Worm (Caenorhabditis elegans): Measurements from ENCODE around the gene cyp-14A3.

The cyp-14A3 gene

ce11 chrX:13311641-13312423 is 37.8 kb upstream of the cyp-14A3 start, which contains the start of gene F46G10.1:
F46G10.1 (minus strand) TSS chrX:13311755.
- no peak for TF ChIP-seq ceh-43 (GFP tag; optimal IDR thresholded peaks at IDR 0.05)
- no peak for TF ChIP-seq mls-2 (tag; optimal IDR thresholded peaks at IDR 0.05)
- TF ChIP-seq pha-4 (tag; optimal IDR thresholded peaks at IDR 0.05) = no peak
- no peak for TF ChIP-seq nhr-2 (tag; optimal IDR thresholded peaks at IDR 0.05)
- no peak for TF ChIP-seq lin-13 (tag; optimal IDR thresholded peaks at IDR 0.05)
- TF ChIP-seq blmp-1 (tag; optimal IDR thresholded peaks at IDR 0.05) = no peak
- TF ChIP-seq tbx-8 (GFP tag; optimal IDR thresholded peaks at IDR 0.05) = no peak
- no peak for TF ChIP-seq ces-1 (GFP tag; optimal IDR thresholded peaks at IDR 0.05)

ce11 chrX:13310763-13311162 is 36.8 kb upstream of the cyp-14A3 start:
- TF ChIP-seq M03D4.4 (tag; optimal IDR thresholded peaks at IDR 0.05) = no peak
- no peak for TF ChIP-seq sptf-1 (tag; optimal IDR thresholded peaks at IDR 0.05)

DNA sequence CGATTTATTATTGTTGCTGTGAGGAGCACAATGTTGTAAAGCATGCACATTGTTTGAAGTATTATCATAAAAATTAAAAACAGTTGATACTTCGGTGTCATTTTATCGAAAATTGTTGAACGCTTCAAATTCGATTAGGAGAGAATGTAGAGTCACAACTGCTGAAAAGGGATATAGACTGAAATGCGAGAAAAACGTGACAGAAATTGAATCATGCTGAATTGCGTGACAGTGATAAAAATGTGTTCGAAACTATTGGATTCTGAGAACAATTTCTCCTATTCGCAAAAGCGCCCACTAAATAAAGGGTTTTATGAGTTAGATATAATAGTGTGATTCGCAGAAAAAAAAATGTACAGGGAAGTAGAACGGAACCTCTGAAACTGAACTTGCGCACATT is 34.7 kb upstream of the cyp-14A3 start, which contains the start of gene srxa-8:
srxa-8 (minus strand) TSS at position 101 of the 400 bp plus-strand sequence.
- TF ChIP-seq drap-1 (GFP tag; optimal IDR thresholded peaks at IDR 0.05) (no peak), nhr-28 (tag; optimal IDR thresholded peaks at IDR 0.05) (no peak), flh-1 (GFP tag; optimal IDR thresholded peaks at IDR 0.05) (no peak), sptf-1 (tag; optimal IDR thresholded peaks at IDR 0.05) (no peak), unc-62 (GFP tag; optimal IDR thresholded peaks at IDR 0.05) (no peak)

DNA sequence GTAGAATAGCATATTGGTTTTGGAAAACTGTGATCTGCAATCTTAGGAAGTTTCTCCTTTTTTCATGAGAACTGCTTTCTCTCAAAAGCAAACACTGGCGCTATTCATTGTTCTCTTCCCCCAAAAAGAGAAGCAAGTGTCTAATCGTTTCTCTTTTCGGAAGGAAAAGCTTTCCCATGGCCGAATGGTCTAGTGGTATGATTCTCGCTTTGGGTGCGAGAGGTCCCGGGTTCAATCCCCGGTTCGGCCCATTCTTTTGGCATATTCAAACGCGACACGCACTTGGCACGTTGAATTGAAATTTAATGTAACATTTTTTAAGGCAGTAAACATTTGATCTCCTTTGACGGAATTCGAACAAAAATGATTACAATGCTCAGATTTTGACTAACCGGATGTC is 33.9 kb upstream of the cyp-14A3 start:
- TF ChIP-seq nhr-12 (tag; optimal IDR thresholded peaks at IDR 0.05) = no peak
- no peak for TF ChIP-seq tbx-8 (GFP tag; optimal IDR thresholded peaks at IDR 0.05)

ce11 chrX:13306869-13307446 is 33.0 kb upstream of the cyp-14A3 start:
- TF ChIP-seq ceh-43 (GFP tag; optimal IDR thresholded peaks at IDR 0.05) (peak; percentile 93), sptf-1 (tag; optimal IDR thresholded peaks at IDR 0.05) (peak; percentile 97), sem-2 (GFP tag; optimal IDR thresholded peaks at IDR 0.05) (peak; percentile 91), mep-1 (tag; optimal IDR thresholded peaks at IDR 0.05) (peak; percentile 90), ceh-39 (tag; optimal IDR thresholded peaks at IDR 0.05) (peak; percentile 37), ces-1 (GFP tag; optimal IDR thresholded peaks at IDR 0.05) (peak; percentile 62), drap-1 (GFP tag; optimal IDR thresholded peaks at IDR 0.05) (peak; percentile 96), unc-62 (GFP tag; optimal IDR thresholded peaks at IDR 0.05) (peak; percentile 86), ceh-83 (GFP tag; optimal IDR thresholded peaks at IDR 0.05) (peak; percentile 99), blmp-1 (tag; optimal IDR thresholded peaks at IDR 0.05) (no peak), mls-2 (tag; optimal IDR thresholded peaks at IDR 0.05) (peak; percentile 96), unc-39 (tag; optimal IDR thresholded peaks at IDR 0.05) (peak; percentile 25), nhr-2 (tag; optimal IDR thresholded peaks at IDR 0.05) (no peak), nhr-76 (tag; optimal IDR thresholded peaks at IDR 0.05) (no peak), unc-120 (tag; optimal IDR thresholded peaks at IDR 0.05; ENCODE audit: poor library complexity, severe bottlenecking) (peak; percentile 93), ham-2 (GFP tag; optimal IDR thresholded peaks at IDR 0.05) (peak; percentile 94), elt-1 (tag; optimal IDR thresholded peaks at IDR 0.05; ENCODE audit: borderline replicate concordance, insufficient read depth) (no peak), M03D4.4 (tag; optimal IDR thresholded peaks at IDR 0.05) (peak; percentile 96), flh-1 (GFP tag; optimal IDR thresholded peaks at IDR 0.05) (peak; percentile 83), lin-32 (GFP tag; optimal IDR thresholded peaks at IDR 0.05) (peak; percentile 90), zip-8 (tag; optimal IDR thresholded peaks at IDR 0.05) (no peak), bed-3 (GFP tag; optimal IDR thresholded peaks at IDR 0.05) (peak; percentile 90), cnd-1 (tag; optimal IDR thresholded peaks at IDR 0.05) (peak; percentile 96), ztf-11 (tag; optimal IDR thresholded peaks at IDR 0.05) (peak; percentile 55), lin-13 (tag; optimal IDR thresholded peaks at IDR 0.05) (peak; percentile 78), snpc-4 (tag; optimal IDR thresholded peaks at IDR 0.05) (no peak), tbx-8 (GFP tag; optimal IDR thresholded peaks at IDR 0.05) (peak; percentile 89), lsy-2 (tag; optimal IDR thresholded peaks at IDR 0.05) (peak; percentile 47), hlh-1 (tag; optimal IDR thresholded peaks at IDR 0.05) (peak; percentile 78), nhr-12 (tag; optimal IDR thresholded peaks at IDR 0.05) (no peak), mab-5 (tag; optimal IDR thresholded peaks at IDR 0.05) (peak; percentile 56), nhr-237 (tag; optimal IDR thresholded peaks at IDR 0.05) (peak; percentile 79), pha-4 (tag; optimal IDR thresholded peaks at IDR 0.05) (peak; percentile 88), elt-3 (tag; optimal IDR thresholded peaks at IDR 0.05) (peak; percentile 59), nhr-28 (tag; optimal IDR thresholded peaks at IDR 0.05) (peak; percentile 20)
